Fruit fly (Drosophila melanogaster): ENCODE results near the gene Ir75a.
A peak's percentile ranks its signal among the peaks of the same experiment; 100 is the strongest.

Gene Ir75a

dm6 chr3L:17856655-17857479, 39.1 kb upstream of the Ir75a start, which contains the start of gene CG5535 (continued):
- TF ChIP-seq CG11560 (tag; IDR thresholded peaks at IDR 0.05) = no peak
- TF ChIP-seq ttk (GFP tag; IDR thresholded peaks at IDR 0.05) = peak; percentile 54
- peak; percentile 25 for TF ChIP-seq Lhr (GFP tag; optimal IDR thresholded peaks at IDR 0.05)
- peak; percentile 66 for TF ChIP-seq HHEX (GFP tag; optimal IDR thresholded peaks at IDR 0.05)
- TF ChIP-seq nerfin-1 (tag; optimal IDR thresholded peaks at IDR 0.05) = peak; percentile 83
- peak; percentile 84 for TF ChIP-seq CG15269 (tag; optimal IDR thresholded peaks at IDR 0.05)
- peak; percentile 49 for TF ChIP-seq CG14667 (GFP tag; IDR thresholded peaks at IDR 0.05)
- peak; percentile 85 for TF ChIP-seq dmrt99B (tag; optimal IDR thresholded peaks at IDR 0.05)
- peak; percentile 66 for TF ChIP-seq slou (GFP tag; optimal IDR thresholded peaks at IDR 0.05)
- TF ChIP-seq gcm (GFP tag; optimal IDR thresholded peaks at IDR 0.05) = peak; percentile 68
- TF ChIP-seq CG5245 (GFP tag; optimal IDR thresholded peaks at IDR 0.05) = peak; percentile 66
- peak; percentile 77 for TF ChIP-seq CG11456 (GFP tag; IDR thresholded peaks at IDR 0.05)
- TF ChIP-seq CG18764 (GFP tag; optimal IDR thresholded peaks at IDR 0.05) = peak; percentile 29
- TF ChIP-seq CG4328 (GFP tag; optimal IDR thresholded peaks at IDR 0.05) = peak; percentile 73
- peak; percentile 88 for TF ChIP-seq bcd (GFP tag; optimal IDR thresholded peaks at IDR 0.05)
- peak; percentile 34 for TF ChIP-seq Vsx1 (GFP tag; optimal IDR thresholded peaks at IDR 0.05)
- peak; percentile 49 for TF ChIP-seq Taf1 (GFP tag; IDR thresholded peaks at IDR 0.05)
- peak; percentile 86 for TF ChIP-seq Ets65A (GFP tag)
- TF ChIP-seq CG14050 (GFP tag; IDR thresholded peaks at IDR 0.05) = peak; percentile 29; the same call in 2 of the 3 replicates
- no peak for TF ChIP-seq Neu2 (GFP tag; optimal IDR thresholded peaks at IDR 0.05; ENCODE audit: borderline replicate concordance)
- no peak for TF ChIP-seq Lim3 (GFP tag; IDR thresholded peaks at IDR 0.05)
- TF ChIP-seq CG12299 (tag; optimal IDR thresholded peaks at IDR 0.05) = peak; percentile 47
- peak; percentile 60; the same call in 2 of the 3 replicates for TF ChIP-seq tgo (GFP tag; IDR thresholded peaks at IDR 0.05)
- TF ChIP-seq CG9609 (GFP tag; optimal IDR thresholded peaks at IDR 0.05) = peak; percentile 25
- TF ChIP-seq CG3163 (GFP tag; optimal IDR thresholded peaks at IDR 0.05) = no peak
- TF ChIP-seq Fer1 (GFP tag; optimal IDR thresholded peaks at IDR 0.05) = peak; percentile 48
- peak; percentile 32 for TF ChIP-seq CG2116 (GFP tag; optimal IDR thresholded peaks at IDR 0.05)
- TF ChIP-seq CG31365 (tag; optimal IDR thresholded peaks at IDR 0.05) = peak; percentile 43
- peak; percentile 7 for TF ChIP-seq CG4617 (GFP tag; optimal IDR thresholded peaks at IDR 0.05; ENCODE audit: borderline replicate concordance)
- TF ChIP-seq run (tag; optimal IDR thresholded peaks at IDR 0.05) = peak; percentile 58
- peak; percentile 67 for TF ChIP-seq CG11093 (GFP tag; IDR thresholded peaks at IDR 0.05)
- peak; percentile 63 for TF ChIP-seq CG12071 (GFP tag; optimal IDR thresholded peaks at IDR 0.05)
- peak; percentile 62 for TF ChIP-seq ara (GFP tag; IDR thresholded peaks at IDR 0.05)
- no peak for TF ChIP-seq Poxn (GFP tag; IDR thresholded peaks at IDR 0.05)
- TF ChIP-seq CG11696 (GFP tag; IDR thresholded peaks at IDR 0.05) = 0 out of 2 replicates have a peak, but pooled peaks have one; percentile 14
- peak; percentile 10; the same call in 1 of the 2 replicates for TF ChIP-seq CG13287 (GFP tag; IDR thresholded peaks at IDR 0.05; ENCODE audit: partially characterized antibody)
- no peak for TF ChIP-seq sim (GFP tag; IDR thresholded peaks at IDR 0.05)
- peak; percentile 63 for TF ChIP-seq H2.0 (GFP tag; IDR thresholded peaks at IDR 0.05)
- TF ChIP-seq CG32532 (GFP tag; IDR thresholded peaks at IDR 0.05) = peak; percentile 71
- no peak for TF ChIP-seq CG1832 (GFP tag; optimal IDR thresholded peaks at IDR 0.05)
- TF ChIP-seq ci (GFP tag; IDR thresholded peaks at IDR 0.05) = peak; percentile 93
- TF ChIP-seq CG7372 (GFP tag; IDR thresholded peaks at IDR 0.05) = peak; percentile 52; the same call in 1 of the 2 replicates
- no peak for TF ChIP-seq ftz-f1 (GFP tag; optimal IDR thresholded peaks at IDR 0.05)
- TF ChIP-seq CG17385 (GFP tag; optimal IDR thresholded peaks at IDR 0.05) = peak; percentile 80
- peak; percentile 90 for TF ChIP-seq CG11504 (tag; optimal IDR thresholded peaks at IDR 0.05)
- peak; percentile 59 for TF ChIP-seq zen (tag; optimal IDR thresholded peaks at IDR 0.05)
- peak in 1 of 2 experiments; percentile 47 for TF ChIP-seq insv (GFP tag; optimal IDR thresholded peaks at IDR 0.05)
- TF ChIP-seq Sox102F (GFP tag; optimal IDR thresholded peaks at IDR 0.05) = peak; percentile 80
- peak; percentile 30 for TF ChIP-seq CG15514 (GFP tag; optimal IDR thresholded peaks at IDR 0.05)

Measured in whole organism, embryonic.